Fruit fly (Drosophila melanogaster) whole organism: ENCODE measurements around the gene CG3434.

Source experiments
- CG8478 ChIP-seq: fragments of >200 bp; optimal IDR thresholded peaks from 2 replicates; lab custom pipeline; 2018; ENCODE audit warnings: inconsistent platforms
- EcR ChIP-seq, 2 experiments: fragments of >200 bp; optimal IDR thresholded peaks; 2 replicates each; lab custom pipeline; 2017; ENCODE audit warnings: missing biosample characterization in 2 of 2, missing genetic modification characterization in 2 of 2, missing genetic modification reagents in 2 of 2
- psq ChIP-seq: fragments of >200 bp; optimal IDR thresholded peaks from 2 replicates; lab custom pipeline; 2017
- usp ChIP-seq: fragments of >200 bp; optimal IDR thresholded peaks from 2 replicates; lab custom pipeline; 2017; ENCODE audit warnings: missing biosample characterization, missing genetic modification characterization, mixed read lengths

dm6 chr3L:9438858-9439257, 21.7 kb downstream of the CG3434 start:
- TF ChIP-seq usp (GFP tag; lab: Kevin White, UChicago) (no peak), psq (no peak), CG8478 (lab: Kevin White, UChicago) (no peak), EcR (GFP tag; optimal IDR thresholded peaks at IDR 0.05; lab: Kevin White, UChicago) (no peak)
